Worm (Caenorhabditis elegans) whole organism, L1 larva: ENCODE data around the gene F23F12.13.

ENCODE experiments used
- Y116A8C.19 ChIP-seq: sonication (generic microtip); optimal IDR thresholded peaks from 2 replicates; lab custom pipeline; 2016; ENCODE audit warnings: missing compliant biosample characterization, missing genetic modification characterization, borderline replicate concordance
- blmp-1 ChIP-seq: fragments of 150-350 bp; optimal IDR thresholded peaks from 2 replicates; lab custom pipeline; 2014; ENCODE audit warnings: missing biosample characterization, missing genetic modification characterization
- ceh-63 ChIP-seq: fragments of 200-800 bp; sonication (Bioruptor generic); optimal IDR thresholded peaks from 2 replicates; lab custom pipeline; 2018; ENCODE audit warnings: mild to moderate bottlenecking, missing genetic modification characterization, missing compliant biosample characterization
- ceh-88 ChIP-seq: fragments of 200-800 bp; sonication (Bioruptor generic); IDR thresholded peaks from 2 replicates; pipeline ENCODE4 v1.3.6; 2022; ENCODE audit warnings: missing genetic modification characterization, missing compliant biosample characterization
- ceh-90 ChIP-seq: sonication (generic microtip); optimal IDR thresholded peaks from 2 replicates; lab custom pipeline; 2016; ENCODE audit warnings: missing genetic modification characterization, missing compliant biosample characterization
- dsc-1 ChIP-seq: sonication (generic microtip); optimal IDR thresholded peaks from 2 replicates; lab custom pipeline; 2016; ENCODE audit warnings: mild to moderate bottlenecking, missing genetic modification characterization, missing compliant biosample characterization
- efl-1 ChIP-seq, 4 experiments: fragments of 150-350 bp; optimal IDR thresholded peaks in 3 of 4; peaks in 1 of 4; 1 replicate in 1 of 4; 2 replicates in 3 of 4; lab custom pipeline; 2014; ENCODE audit warnings: missing biosample characterization in 2 of 4, missing genetic modification characterization in 2 of 4, missing genetic modification reagents in 2 of 4
- fkh-10 ChIP-seq: sonication (generic microtip); optimal IDR thresholded peaks from 2 replicates; lab custom pipeline; 2017; ENCODE audit warnings: missing biosample characterization, missing genetic modification reagents, missing genetic modification characterization
- fkh-4 ChIP-seq: sonication (generic microtip); optimal IDR thresholded peaks from 2 replicates; lab custom pipeline; 2016; ENCODE audit warnings: missing compliant biosample characterization, missing genetic modification characterization, borderline replicate concordance
- fos-1 ChIP-seq: fragments of 150-350 bp; optimal IDR thresholded peaks from 2 replicates; lab custom pipeline; 2014; ENCODE audit warnings: missing biosample characterization, missing genetic modification characterization
- hlh-17 ChIP-seq: fragments of 200-800 bp; sonication (Bioruptor generic); optimal IDR thresholded peaks from 2 replicates; lab custom pipeline; 2018; ENCODE audit warnings: missing genetic modification characterization, mild to moderate bottlenecking, missing compliant biosample characterization, moderate library complexity, borderline replicate concordance
- isw-1 ChIP-seq: fragments of 200-800 bp; sonication (Bioruptor generic); IDR thresholded peaks from 2 replicates; pipeline ENCODE4 v1.3.6; 2022; ENCODE audit warnings: missing genetic modification characterization, missing compliant biosample characterization
- jun-1 ChIP-seq: fragments of 150-350 bp; optimal IDR thresholded peaks from 2 replicates; lab custom pipeline; 2014; ENCODE audit warnings: missing biosample characterization, missing genetic modification reagents, missing genetic modification characterization
- lin-14 ChIP-seq: fragments of 200-800 bp; sonication (Bioruptor generic); optimal IDR thresholded peaks from 2 replicates; lab custom pipeline; 2018; ENCODE audit warnings: mild to moderate bottlenecking, missing genetic modification characterization, moderate library complexity, missing compliant biosample characterization
- lin-15B ChIP-seq: fragments of 150-350 bp; sonication (generic microtip); optimal IDR thresholded peaks from 3 replicates; lab custom pipeline; 2014; ENCODE audit warnings: missing biosample characterization, missing genetic modification characterization
- lsy-2 ChIP-seq, 2 experiments: fragments of 150-350 bp; optimal IDR thresholded peaks; 2 replicates each; lab custom pipeline; 2014; ENCODE audit warnings: missing biosample characterization in 2 of 2, missing genetic modification characterization in 2 of 2
- mef-2 ChIP-seq: fragments of 150-350 bp; optimal IDR thresholded peaks from 2 replicates; lab custom pipeline; 2014; ENCODE audit warnings: missing biosample characterization, missing genetic modification characterization
- mep-1 ChIP-seq: fragments of 150-350 bp; optimal IDR thresholded peaks from 2 replicates; lab custom pipeline; 2014; ENCODE audit warnings: missing biosample characterization, missing genetic modification characterization
- nhr-12 ChIP-seq: sonication (generic microtip); optimal IDR thresholded peaks from 2 replicates; lab custom pipeline; 2017; ENCODE audit warnings: missing biosample characterization, missing genetic modification characterization
- nhr-237 ChIP-seq: fragments of 150-350 bp; optimal IDR thresholded peaks from 2 replicates; lab custom pipeline; 2014; ENCODE audit warnings: missing biosample characterization, missing genetic modification characterization
- nhr-47 ChIP-seq: sonication (generic microtip); optimal IDR thresholded peaks from 2 replicates; lab custom pipeline; 2016; ENCODE audit warnings: mild to moderate bottlenecking, missing genetic modification characterization, moderate library complexity, missing compliant biosample characterization
- nhr-77 ChIP-seq: fragments of 150-350 bp; optimal IDR thresholded peaks from 2 replicates; lab custom pipeline; 2014; ENCODE audit warnings: missing biosample characterization, missing genetic modification characterization
- nhr-84 ChIP-seq: sonication (generic microtip); optimal IDR thresholded peaks from 2 replicates; lab custom pipeline; 2017; ENCODE audit warnings: missing biosample characterization, missing genetic modification characterization
- sox-4 ChIP-seq: sonication (generic microtip); optimal IDR thresholded peaks from 2 replicates; lab custom pipeline; 2016; ENCODE audit warnings: missing genetic modification characterization, missing compliant biosample characterization
- tbx-2 ChIP-seq: sonication (generic microtip); optimal IDR thresholded peaks from 2 replicates; lab custom pipeline; 2016; ENCODE audit warnings: missing genetic modification characterization, missing compliant biosample characterization
- unc-62 ChIP-seq: fragments of 150-350 bp; optimal IDR thresholded peaks from 2 replicates; lab custom pipeline; 2014; ENCODE audit warnings: missing biosample characterization, missing genetic modification reagents, missing genetic modification characterization
- unc-86 ChIP-seq: sonication (generic microtip); optimal IDR thresholded peaks from 2 replicates; lab custom pipeline; 2016; ENCODE audit warnings: missing genetic modification characterization, missing compliant biosample characterization
- unc-98 ChIP-seq: fragments of 200-800 bp; sonication (Bioruptor generic); IDR thresholded peaks from 2 replicates; pipeline ENCODE4 v1.3.6; 2022; ENCODE audit warnings: missing genetic modification characterization, missing compliant biosample characterization
- xbp-1 ChIP-seq: sonication (generic microtip); optimal IDR thresholded peaks from 2 replicates; lab custom pipeline; 2016; ENCODE audit warnings: missing genetic modification characterization, missing compliant biosample characterization
- zip-4 ChIP-seq: fragments of 200-800 bp; sonication (Bioruptor generic); optimal IDR thresholded peaks from 2 replicates; lab custom pipeline; 2018; ENCODE audit warnings: mild to moderate bottlenecking, missing genetic modification characterization, moderate library complexity, missing compliant biosample characterization
- ztf-11 ChIP-seq, 2 experiments: sonication (generic microtip); optimal IDR thresholded peaks; 2 replicates each; lab custom pipeline; 2016 to 2017; ENCODE audit warnings: missing genetic modification characterization in 2 of 2, missing biosample characterization in 1 of 2, missing compliant biosample characterization in 1 of 2
- ztf-4 ChIP-seq: fragments of 150-350 bp; optimal IDR thresholded peaks from 2 replicates; lab custom pipeline; 2014; ENCODE audit warnings: missing biosample characterization, missing genetic modification characterization

The F23F12.13 gene

ce11 chrIII:6467005-6467404, 28.5 kb upstream of the F23F12.13 start, which contains the start of gene T26A5.2:
TSS of gene T26A5.2 (plus strand) at chrIII:6467305.
- TF ChIP-seq xbp-1 (tag; lab: Kevin White, UChicago) = no peak
- TF ChIP-seq ztf-11 (tag; optimal IDR thresholded peaks at IDR 0.05; lab: Kevin White, UChicago) = no peak
- no peak for TF ChIP-seq zip-4 (GFP tag; lab: Kevin White, UChicago)
- TF ChIP-seq fos-1 = no peak
- TF ChIP-seq nhr-77 (tag; lab: Kevin White, UChicago) = no peak
- TF ChIP-seq mef-2 (tag; lab: Kevin White, UChicago) = no peak
- TF ChIP-seq mep-1 (tag; lab: Kevin White, UChicago) = no peak
- no peak for TF ChIP-seq unc-98
- TF ChIP-seq tbx-2 = no peak
- TF ChIP-seq ceh-63 (GFP tag; lab: Kevin White, UChicago) = no peak
- no peak for TF ChIP-seq ceh-90 (tag; lab: Kevin White, UChicago)
- no peak for TF ChIP-seq isw-1 (GFP tag; lab: Robert Waterston, UW)
- no peak for TF ChIP-seq fkh-10

DNA sequence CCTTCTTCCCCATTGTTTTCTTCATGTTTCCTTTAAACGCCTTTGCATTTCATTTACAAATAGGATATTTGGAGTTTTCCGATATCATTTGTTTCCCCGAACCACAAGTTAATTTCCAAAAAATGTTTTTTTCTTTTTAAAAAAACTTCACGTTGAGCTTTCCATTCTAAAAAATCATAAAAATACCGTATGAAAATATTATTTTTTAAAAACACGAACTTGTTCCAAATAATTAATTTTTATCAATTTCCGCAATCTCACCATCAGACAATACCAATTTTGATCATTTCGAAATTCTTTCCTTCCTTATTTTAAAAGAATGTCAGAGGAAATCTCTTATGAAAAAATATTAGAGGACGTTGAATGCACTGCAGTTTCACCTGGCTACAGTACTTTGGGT, 24.0 kb upstream of the F23F12.13 start, which contains the start of gene wht-6:
wht-6 (plus strand) TSS at position 301 of the 400 bp plus-strand sequence.
- TF ChIP-seq lsy-2 (tag; optimal IDR thresholded peaks at IDR 0.05; lab: Kevin White, UChicago) (no peak), nhr-237 (tag; lab: Kevin White, UChicago) (no peak)

DNA sequence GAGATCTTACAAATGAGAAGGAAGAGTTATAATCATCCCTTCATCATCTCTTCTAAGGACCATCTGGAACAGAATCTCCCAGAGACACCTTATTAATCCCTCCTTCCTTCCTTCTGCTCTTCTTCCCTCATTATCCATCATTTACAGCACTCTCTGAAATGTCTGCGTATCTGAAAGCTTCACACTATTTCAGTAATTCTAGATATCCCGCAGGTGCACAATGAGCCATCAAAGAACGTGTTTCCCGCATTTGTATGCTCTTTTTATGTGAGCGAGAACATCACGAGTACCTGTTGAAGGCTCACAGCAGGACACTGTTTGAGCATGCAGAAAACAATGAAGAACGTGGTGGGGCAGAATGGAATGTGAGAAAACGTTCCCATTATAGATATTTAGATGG, 19.1 kb upstream of the F23F12.13 start:
- TF ChIP-seq blmp-1 = no peak
- TF ChIP-seq ceh-88 (GFP tag; lab: Robert Waterston, UW) = no peak
- no peak for TF ChIP-seq fkh-4
- no peak for TF ChIP-seq jun-1 (tag; lab: Kevin White, UChicago)
- no peak for TF ChIP-seq nhr-47 (tag; lab: Kevin White, UChicago)
- no peak for TF ChIP-seq nhr-84
- TF ChIP-seq lin-15B (tag; lab: Kevin White, UChicago) = no peak
- no peak for TF ChIP-seq sox-4 (tag; lab: Kevin White, UChicago)
- TF ChIP-seq nhr-237 (tag; lab: Kevin White, UChicago) = no peak
- TF ChIP-seq, all 84 proteins: peak for 0

ce11 chrIII:6478256-6479004, 17.0 kb upstream of the F23F12.13 start, which contains the start of gene zip-8:
TSS of gene zip-8 (plus strand) at chrIII:6478955.
- TF ChIP-seq fos-1 (no peak), nhr-77 (tag; lab: Kevin White, UChicago) (no peak), dsc-1 (tag; lab: Kevin White, UChicago) (no peak), lin-14 (GFP tag; lab: Kevin White, UChicago) (no peak), nhr-12 (tag; lab: Kevin White, UChicago) (no peak), hlh-17 (GFP tag; lab: Kevin White, UChicago) (no peak)

DNA sequence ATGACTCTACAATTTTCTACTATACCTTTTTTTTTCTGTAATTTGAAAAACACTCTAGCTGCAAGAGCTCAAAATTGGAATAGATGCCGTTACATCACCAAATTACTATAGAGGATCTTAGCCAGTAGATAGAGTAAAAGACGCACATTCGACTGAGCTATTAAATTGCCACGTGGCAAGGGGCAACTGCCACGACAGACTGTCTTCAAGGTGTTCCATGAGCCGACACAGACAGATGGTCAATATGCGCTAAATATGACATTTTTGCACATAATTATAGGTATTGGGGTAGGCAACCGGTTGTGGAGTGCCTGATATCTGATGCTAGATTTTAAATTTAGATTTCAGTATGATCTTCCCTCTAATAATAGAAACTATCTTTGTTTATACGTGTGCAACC, 16.0 kb upstream of the F23F12.13 start:
- TF ChIP-seq sox-4 (tag; lab: Kevin White, UChicago) = no peak
- no peak for TF ChIP-seq unc-86 (tag; lab: Kevin White, UChicago)
- TF ChIP-seq unc-62 (GFP tag; lab: Kevin White, UChicago) = no peak
- no peak for TF ChIP-seq Y116A8C.19 (tag; lab: Kevin White, UChicago)
- no peak for TF ChIP-seq ztf-4 (tag; lab: Kevin White, UChicago)
- TF ChIP-seq efl-1 (optimal IDR thresholded peaks at IDR 0.05; lab: Kevin White, UChicago) = no peak
- TF ChIP-seq efl-1 (GFP tag; optimal IDR thresholded peaks at IDR 0.05 in 1 of 2; lab: Kevin White, UChicago) = no peak
- TF ChIP-seq ztf-11 (tag; optimal IDR thresholded peaks at IDR 0.05; lab: Kevin White, UChicago) = no peak
- no peak for TF ChIP-seq fkh-10
